Worm (Caenorhabditis elegans) whole organism, young adult: ENCODE measurements around the gene ZK177.11.

ENCODE experiments used
- B0035.1 ChIP-seq: sonication (generic microtip); optimal IDR thresholded peaks from 2 replicates; lab custom pipeline; 2016; ENCODE audit warnings: missing genetic modification characterization, mild to moderate bottlenecking, missing compliant biosample characterization, missing genotype, missing genetic modification reagents
- C17E4.6 ChIP-seq: fragments of 200-800 bp; sonication (Bioruptor generic); IDR thresholded peaks from 2 replicates; pipeline ENCODE4 v1.3.6; 2022; ENCODE audit warnings: missing genetic modification reagents, missing genetic modification characterization, missing compliant biosample characterization
- D2030.7 ChIP-seq: fragments of 200-800 bp; sonication (Bioruptor generic); IDR thresholded peaks from 2 replicates; pipeline ENCODE4 v1.3.6; 2022; ENCODE audit warnings: missing genetic modification reagents, missing genetic modification characterization, missing compliant biosample characterization
- F33H1.4 ChIP-seq: fragments of 200-800 bp; sonication (Bioruptor generic); IDR thresholded peaks from 2 replicates; pipeline ENCODE4 v1.3.6; 2022; ENCODE audit warnings: missing genetic modification reagents, missing genetic modification characterization, missing compliant biosample characterization
- F49E8.2 ChIP-seq: sonication (generic microtip); optimal IDR thresholded peaks from 3 replicates; lab custom pipeline; 2017; ENCODE audit warnings: missing genetic modification characterization, mild to moderate bottlenecking, missing compliant biosample characterization, antibody characterized with exemption, moderate library complexity; ENCODE audit not compliant: insufficient read depth
- F55B11.4 ChIP-seq: sonication (generic microtip); optimal IDR thresholded peaks from 2 replicates; lab custom pipeline; 2016; ENCODE audit warnings: missing compliant biosample characterization, missing genetic modification characterization, borderline replicate concordance; ENCODE audit not compliant: insufficient read depth
- T26A5.8 ChIP-seq: sonication (generic microtip); optimal IDR thresholded peaks from 2 replicates; lab custom pipeline; 2016; ENCODE audit warnings: missing genetic modification characterization, missing compliant biosample characterization
- Y56A3A.18 ChIP-seq: fragments of 200-800 bp; sonication (Bioruptor generic); IDR thresholded peaks from 2 replicates; pipeline ENCODE4 v1.3.6; 2022; ENCODE audit warnings: missing genetic modification reagents, missing genetic modification characterization, missing compliant biosample characterization
- Y95B8A.8 ChIP-seq: fragments of 200-800 bp; sonication (Bioruptor generic); IDR thresholded peaks from 2 replicates; pipeline ENCODE4 v1.3.6; 2022; ENCODE audit warnings: missing genetic modification reagents, missing genetic modification characterization, missing compliant biosample characterization
- attf-5 ChIP-seq: fragments of 200-800 bp; sonication (Bioruptor generic); optimal IDR thresholded peaks from 2 replicates; lab custom pipeline; 2018; ENCODE audit warnings: mild to moderate bottlenecking, missing genetic modification characterization, missing compliant biosample characterization
- cebp-2 ChIP-seq: fragments of 200-800 bp; sonication (Bioruptor generic); IDR thresholded peaks from 2 replicates; pipeline ENCODE4 v1.3.6; 2022; ENCODE audit warnings: missing genetic modification characterization, missing compliant biosample characterization
- chd-7 ChIP-seq: sonication (generic microtip); optimal IDR thresholded peaks from 2 replicates; lab custom pipeline; 2016; ENCODE audit warnings: mild to moderate bottlenecking, missing genetic modification characterization, moderate library complexity, missing compliant biosample characterization
- dpff-1 ChIP-seq: sonication (generic microtip); optimal IDR thresholded peaks from 2 replicates; lab custom pipeline; 2017; ENCODE audit warnings: mild to moderate bottlenecking, missing genetic modification characterization, missing compliant biosample characterization
- dpl-1 ChIP-seq: fragments of 150-350 bp; optimal IDR thresholded peaks from 2 replicates; lab custom pipeline; 2014; ENCODE audit warnings: missing biosample characterization, missing genetic modification reagents, missing genetic modification characterization
- efl-1 ChIP-seq: fragments of 150-350 bp; optimal IDR thresholded peaks from 2 replicates; lab custom pipeline; 2014; ENCODE audit warnings: missing biosample characterization, missing genetic modification reagents, missing genetic modification characterization
- hmg-1.2 ChIP-seq: fragments of 200-800 bp; sonication (Bioruptor generic); IDR thresholded peaks from 2 replicates; pipeline ENCODE4 v1.3.6; 2022; ENCODE audit warnings: missing genetic modification reagents, missing genetic modification characterization, missing compliant biosample characterization
- lin-26 ChIP-seq: fragments of 200-800 bp; sonication (Bioruptor generic); IDR thresholded peaks from 2 replicates; pipeline ENCODE4 v1.3.6; 2022; ENCODE audit warnings: missing genetic modification reagents, missing genetic modification characterization, missing compliant biosample characterization
- madf-3 ChIP-seq: fragments of 200-800 bp; sonication (Bioruptor generic); IDR thresholded peaks from 2 replicates; pipeline ENCODE4 v1.3.6; 2022; ENCODE audit warnings: missing genetic modification reagents, missing genetic modification characterization, missing compliant biosample characterization
- madf-6 ChIP-seq: fragments of 200-800 bp; sonication (Bioruptor generic); IDR thresholded peaks from 2 replicates; pipeline ENCODE4 v1.3.6; 2022; ENCODE audit warnings: missing genetic modification reagents, missing genetic modification characterization, missing compliant biosample characterization
- madf-8 ChIP-seq: fragments of 200-800 bp; sonication (Bioruptor generic); conservative IDR thresholded peaks from 2 replicates; pipeline ENCODE4 v1.3.6; 2022; ENCODE audit warnings: missing genetic modification reagents, missing genetic modification characterization, missing compliant biosample characterization
- mcd-1 ChIP-seq: fragments of 200-800 bp; sonication (Bioruptor generic); IDR thresholded peaks from 2 replicates; pipeline ENCODE4 v1.3.6; 2022; ENCODE audit warnings: missing genetic modification reagents, missing genetic modification characterization, missing compliant biosample characterization
- mes-4 ChIP-seq: sonication (generic microtip); optimal IDR thresholded peaks from 2 replicates; lab custom pipeline; 2016; ENCODE audit warnings: missing genotype, missing genetic modification characterization, missing compliant biosample characterization
- nfya-1 ChIP-seq: sonication (generic microtip); optimal IDR thresholded peaks from 2 replicates; lab custom pipeline; 2017; ENCODE audit warnings: antibody characterized with exemption, missing compliant biosample characterization, missing genetic modification characterization, borderline replicate concordance; ENCODE audit not compliant: insufficient read depth
- nhr-120 ChIP-seq: fragments of 200-800 bp; sonication (Bioruptor generic); IDR thresholded peaks from 2 replicates; pipeline ENCODE4 v1.3.6; 2022; ENCODE audit warnings: missing genetic modification characterization, missing compliant biosample characterization
- nhr-27 ChIP-seq: fragments of 200-800 bp; sonication (Bioruptor generic); optimal IDR thresholded peaks from 2 replicates; lab custom pipeline; 2018; ENCODE audit warnings: mild to moderate bottlenecking, missing genetic modification characterization, moderate library complexity, missing compliant biosample characterization
- nhr-80 ChIP-seq: sonication (generic microtip); optimal IDR thresholded peaks from 2 replicates; lab custom pipeline; 2016; ENCODE audit warnings: missing genetic modification characterization, missing compliant biosample characterization
- pbrm-1 ChIP-seq: fragments of 200-800 bp; sonication (Bioruptor generic); IDR thresholded peaks from 2 replicates; pipeline ENCODE4 v1.3.6; 2022; ENCODE audit warnings: missing genetic modification reagents, missing genetic modification characterization, missing compliant biosample characterization
- pha-4 ChIP-seq: fragments of 150-350 bp; sonication (generic microtip); optimal IDR thresholded peaks from 2 replicates; lab custom pipeline; 2014; ENCODE audit warnings: missing biosample characterization, missing genetic modification reagents, missing genetic modification characterization
- rcor-1 ChIP-seq: fragments of 200-800 bp; sonication (Bioruptor generic); IDR thresholded peaks from 2 replicates; pipeline ENCODE4 v1.3.6; 2022; ENCODE audit warnings: missing genetic modification reagents, missing genetic modification characterization, missing compliant biosample characterization
- rec-8 ChIP-seq, 2 experiments: sonication (generic microtip); optimal IDR thresholded peaks; 2 replicates each; lab custom pipeline; 2016; ENCODE audit warnings: mild to moderate bottlenecking in 2 of 2, missing genetic modification characterization in 2 of 2, missing genetic modification reagents in 2 of 2, missing genotype in 2 of 2, missing biosample characterization in 1 of 2, missing compliant biosample characterization in 1 of 2, moderate library complexity in 1 of 2
- snpc-3.4 ChIP-seq: sonication (generic microtip); optimal IDR thresholded peaks from 2 replicates; lab custom pipeline; 2017; ENCODE audit warnings: missing genetic modification characterization, mild to moderate bottlenecking, missing compliant biosample characterization, antibody characterized with exemption, moderate library complexity, missing genotype, missing genetic modification reagents
- tlf-1 ChIP-seq: fragments of 200-800 bp; sonication (Bioruptor generic); optimal IDR thresholded peaks from 2 replicates; lab custom pipeline; 2018; ENCODE audit warnings: mild to moderate bottlenecking, missing genetic modification characterization, missing compliant biosample characterization
- xnd-1 ChIP-seq: sonication (generic microtip); optimal IDR thresholded peaks from 2 replicates; lab custom pipeline; 2016; ENCODE audit warnings: missing genotype, missing genetic modification reagents, missing genetic modification characterization, missing compliant biosample characterization
- ztf-22 ChIP-seq: fragments of 200-800 bp; sonication (Bioruptor generic); optimal IDR thresholded peaks from 2 replicates; lab custom pipeline; 2018; ENCODE audit warnings: mild to moderate bottlenecking, missing genetic modification characterization, moderate library complexity, missing compliant biosample characterization
- ztf-3 ChIP-seq: fragments of 200-800 bp; sonication (Bioruptor generic); optimal IDR thresholded peaks from 2 replicates; lab custom pipeline; 2018; ENCODE audit warnings: mild to moderate bottlenecking, missing genetic modification characterization, missing compliant biosample characterization

ZK177.11 gene

DNA sequence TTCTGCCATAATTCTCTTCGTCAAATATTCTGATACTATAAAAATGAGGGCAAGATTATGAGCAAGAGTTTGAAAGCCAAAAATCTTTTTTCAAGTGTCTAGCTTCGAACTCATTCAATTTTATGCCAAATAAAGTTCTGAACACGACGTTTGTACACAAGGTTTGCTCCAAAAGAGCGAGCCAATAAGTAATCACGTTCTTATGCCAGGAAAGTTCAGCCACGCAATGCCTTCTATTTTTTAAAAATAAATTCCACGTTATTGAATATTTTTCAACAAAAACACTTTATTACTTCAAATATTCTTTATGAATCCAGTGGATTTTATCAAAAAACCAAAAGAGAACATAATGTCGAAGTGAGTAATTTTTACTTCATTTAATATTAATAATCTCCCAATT is 34.9 kb upstream of the ZK177.11 start, which contains the start of gene nep-5:
Gene nep-5, plus strand, starts transcription at position 301 of the 400 bp plus-strand sequence.
- TF ChIP-seq mcd-1 (GFP tag; lab: Robert Waterston, UW), result no peak
- no peak for TF ChIP-seq C17E4.6 (GFP tag; lab: Robert Waterston, UW)
- TF ChIP-seq F55B11.4, result no peak
- no peak for TF ChIP-seq nhr-80
- TF ChIP-seq efl-1 (GFP tag; lab: Kevin White, UChicago), result no peak
- no peak for TF ChIP-seq snpc-3.4 (tag; lab: Kevin White, UChicago)
- TF ChIP-seq nhr-120 (GFP tag; lab: Robert Waterston, UW), result no peak
- TF ChIP-seq F33H1.4, result no peak
- no peak for TF ChIP-seq ztf-3 (GFP tag; lab: Kevin White, UChicago)
- no peak for TF ChIP-seq attf-5 (GFP tag; lab: Kevin White, UChicago)
- no peak for TF ChIP-seq rcor-1
- TF ChIP-seq madf-6, result no peak
- TF ChIP-seq ztf-22 (GFP tag; lab: Kevin White, UChicago), result no peak
- TF ChIP-seq, all 124 proteins: peak for 0

DNA sequence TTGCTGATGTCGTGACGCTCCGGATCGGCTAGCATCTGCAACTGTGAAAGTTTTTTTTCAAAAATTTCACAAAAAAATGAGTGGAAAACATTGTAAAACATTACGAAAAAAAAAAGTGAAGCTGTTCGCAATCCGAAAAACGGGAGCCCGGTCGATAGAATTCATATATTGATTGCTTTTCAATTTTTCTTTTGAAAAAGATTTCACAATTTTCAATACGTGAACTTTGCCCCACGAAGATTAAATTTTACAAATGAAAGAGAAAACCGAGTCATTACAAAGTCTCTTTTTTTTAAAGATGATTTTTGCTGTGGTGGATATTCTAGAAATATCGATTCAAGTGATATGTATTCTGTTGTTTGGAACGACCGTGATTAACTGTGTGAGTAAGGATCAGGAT is 28.3 kb upstream of the ZK177.11 start, which contains the start of gene F12A10.6:
Gene F12A10.6, minus strand, starts transcription at position 101 of the 400 bp plus-strand sequence.
- TF ChIP-seq Y95B8A.8 (GFP tag; lab: Robert Waterston, UW), result no peak
- no peak for TF ChIP-seq T26A5.8
- TF ChIP-seq madf-8, result no peak
- TF ChIP-seq ztf-3 (GFP tag; lab: Kevin White, UChicago), result no peak

DNA sequence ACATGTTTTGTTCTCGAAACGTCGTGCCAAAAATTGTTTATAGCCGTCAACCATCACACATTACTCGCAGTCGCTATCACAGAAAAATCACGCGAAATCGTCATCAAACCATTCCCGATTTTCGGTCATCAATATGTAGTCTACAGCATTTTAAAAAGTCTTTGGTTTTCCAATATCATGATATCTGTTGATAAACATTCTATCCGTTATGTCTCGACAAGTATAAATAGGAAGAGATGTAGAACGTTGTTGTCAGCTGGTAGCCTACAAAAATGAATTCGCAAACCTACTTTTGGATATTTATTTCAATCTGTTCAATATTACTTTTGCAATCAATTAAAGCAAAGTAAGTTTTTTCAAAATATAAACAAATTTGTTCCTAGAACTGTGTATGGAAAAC is 26.4 kb upstream of the ZK177.11 start, which contains the start of gene F12A10.1:
Gene F12A10.1, plus strand, starts transcription at position 166 of the 400 bp plus-strand sequence.
- TF ChIP-seq mes-4 (tag; lab: Kevin White, UChicago) (no peak), chd-7 (tag; lab: Kevin White, UChicago) (no peak), pha-4 (no peak), B0035.1 (tag; lab: Kevin White, UChicago) (no peak)

DNA sequence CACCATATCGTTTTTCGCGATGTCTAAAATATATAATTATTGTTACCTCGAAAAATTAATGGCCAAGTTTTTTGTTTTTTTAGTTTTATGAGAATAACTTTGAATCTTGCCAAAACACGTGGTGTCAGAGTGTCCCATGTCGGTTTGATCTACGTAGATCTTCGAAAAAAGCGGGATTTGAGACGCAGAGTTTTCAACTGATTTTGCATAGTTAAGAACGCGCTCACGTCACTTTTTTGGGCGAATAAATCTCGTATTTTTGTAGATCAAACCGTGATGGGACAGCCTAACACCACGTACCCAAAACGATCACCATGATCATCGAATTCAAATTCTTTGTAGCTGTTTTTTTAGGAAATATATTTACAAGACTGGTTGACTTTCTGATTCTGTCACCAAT is 25.2 kb upstream of the ZK177.11 start:
- TF ChIP-seq C17E4.6 (GFP tag; lab: Robert Waterston, UW) (no peak), D2030.7 (GFP tag; lab: Robert Waterston, UW) (0 out of 2 replicates have a peak, but pooled peaks have one; percentile 27), cebp-2 (GFP tag; lab: Robert Waterston, UW) (no peak), madf-3 (GFP tag; lab: Robert Waterston, UW) (peak; percentile 51; the same call in 1 of the 2 replicates), madf-6 (peak; percentile 83), madf-8 (peak; percentile 33), pbrm-1 (no peak), dpl-1 (GFP tag; lab: Kevin White, UChicago) (peak; percentile 14), nhr-27 (tag; lab: Kevin White, UChicago) (no peak), Y56A3A.18 (0 out of 2 replicates have a peak, but pooled peaks have one; percentile 42), lin-26 (GFP tag; lab: Robert Waterston, UW) (0 out of 2 replicates have a peak, but pooled peaks have one; percentile 44), efl-1 (GFP tag; lab: Kevin White, UChicago) (peak; percentile 59), attf-5 (GFP tag; lab: Kevin White, UChicago) (no peak), xnd-1 (tag; lab: Kevin White, UChicago) (peak; percentile 44), hmg-1.2 (0 out of 2 replicates have a peak, but pooled peaks have one; percentile 18)
- TF ChIP-seq, all 124 proteins: peak for 10

DNA sequence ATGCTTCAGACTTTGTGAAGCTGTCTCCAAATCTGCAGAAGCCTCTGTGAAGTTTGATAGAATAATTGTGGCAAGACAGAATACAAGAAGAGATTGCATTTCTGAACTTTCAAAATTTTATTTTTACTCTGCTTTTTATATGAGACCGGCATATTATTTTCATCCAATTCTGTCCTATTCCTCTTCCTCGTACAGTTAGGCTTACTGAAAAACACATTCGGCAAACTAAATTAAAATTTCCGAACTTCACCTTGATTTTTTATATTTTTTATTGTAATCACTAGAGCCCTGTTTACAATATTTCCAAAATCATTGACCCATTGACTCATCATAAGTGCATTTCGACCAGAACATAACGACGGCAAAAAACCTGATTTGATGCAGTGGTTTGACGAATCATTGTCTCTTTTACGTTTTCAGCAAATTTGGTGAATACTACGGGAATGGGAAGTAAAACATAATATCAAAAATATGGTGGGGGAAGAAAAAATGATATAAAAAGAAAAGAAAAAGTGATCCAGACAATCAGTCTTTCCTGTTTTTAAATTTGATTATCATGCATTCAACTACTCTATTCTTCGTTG is 24.5 kb upstream of the ZK177.11 start, which contains the start of the genes suex-1 and F12A10.9:
Gene suex-1, minus strand, starts transcription at position 101 of the 584 bp plus-strand sequence.
Gene F12A10.9, plus strand, starts transcription at position 534 of the 584 bp plus-strand sequence.
- no peak for TF ChIP-seq lin-26 (GFP tag; lab: Robert Waterston, UW)
- no peak for TF ChIP-seq nfya-1
- no peak for TF ChIP-seq dpff-1 (tag; lab: Kevin White, UChicago)
- no peak for TF ChIP-seq rec-8 (tag; optimal IDR thresholded peaks at IDR 0.05; lab: Kevin White, UChicago)
- TF ChIP-seq tlf-1 (GFP tag; lab: Kevin White, UChicago), result no peak
- TF ChIP-seq F49E8.2, result no peak
